Worm (Caenorhabditis elegans) whole organism, L3 larva: ENCODE measurements around the gene ints-7.

ENCODE experiments used
- ZK546.5 ChIP-seq: sonication (generic microtip); optimal IDR thresholded peaks from 2 replicates; lab custom pipeline; 2017; ENCODE audit warnings: missing biosample characterization, missing genetic modification characterization
- daf-12 ChIP-seq: fragments of 150-350 bp; optimal IDR thresholded peaks from 2 replicates; lab custom pipeline; 2014; ENCODE audit warnings: missing biosample characterization, missing genetic modification reagents, missing genetic modification characterization
- lin-39 ChIP-seq: fragments of 150-350 bp; optimal IDR thresholded peaks from 2 replicates; lab custom pipeline; 2018; ENCODE audit warnings: missing biosample characterization, missing genetic modification reagents, missing genetic modification characterization
- mdl-1 ChIP-seq: fragments of 150-350 bp; optimal IDR thresholded peaks from 2 replicates; lab custom pipeline; 2014; ENCODE audit warnings: missing biosample characterization, missing genetic modification characterization
- nfya-1 ChIP-seq: sonication (generic microtip); optimal IDR thresholded peaks from 2 replicates; lab custom pipeline; 2017; ENCODE audit warnings: missing genetic modification characterization, mild to moderate bottlenecking, missing compliant biosample characterization, antibody characterized with exemption, moderate library complexity; ENCODE audit not compliant: insufficient read depth
- nhr-12 ChIP-seq: fragments of 150-350 bp; optimal IDR thresholded peaks from 2 replicates; lab custom pipeline; 2014; ENCODE audit warnings: missing biosample characterization, missing genetic modification characterization
- nhr-237 ChIP-seq: fragments of 150-350 bp; optimal IDR thresholded peaks from 2 replicates; lab custom pipeline; 2014; ENCODE audit warnings: missing biosample characterization, missing genetic modification characterization
- nhr-67 ChIP-seq: fragments of 150-350 bp; optimal IDR thresholded peaks from 2 replicates; lab custom pipeline; 2014; ENCODE audit warnings: missing biosample characterization, missing genetic modification characterization
- unc-62 ChIP-seq: fragments of 150-350 bp; sonication (generic microtip); optimal IDR thresholded peaks from 4 replicates; lab custom pipeline; 2014; ENCODE audit warnings: missing biosample characterization, missing genetic modification reagents, missing genetic modification characterization

ce11 chrII:11588304-11588703 lies 5.7 kb downstream of the ints-7 start:
- TF ChIP-seq nfya-1 (tag; lab: Kevin White, UChicago) (no peak), ZK546.5 (tag; lab: Kevin White, UChicago) (no peak), nhr-12 (tag; lab: Kevin White, UChicago) (no peak), lin-39 (tag; lab: Kevin White, UChicago) (no peak), nhr-237 (tag; lab: Kevin White, UChicago) (no peak), daf-12 (tag; lab: Kevin White, UChicago) (no peak), unc-62 (GFP tag; lab: Kevin White, UChicago) (no peak), nhr-67 (tag; lab: Kevin White, UChicago) (no peak), mdl-1 (tag; lab: Kevin White, UChicago) (no peak)
